Fruit fly (Drosophila melanogaster) whole organism, embryonic: ENCODE results near the gene niki.

Experiments
- Antp ChIP-seq: fragments of 200-800 bp; sonication (Bioruptor generic); optimal IDR thresholded peaks from 3 replicates; lab custom pipeline; 2016; ENCODE audit warnings: missing biosample characterization, missing genetic modification characterization
- Blimp-1 ChIP-seq: fragments of 200-800 bp; sonication (Bioruptor generic); optimal IDR thresholded peaks from 3 replicates; lab custom pipeline; 2018; ENCODE audit warnings: missing biosample characterization, missing genetic modification characterization, mild to moderate bottlenecking, moderate library complexity, missing genetic modification reagents
- CG10462 ChIP-seq: fragments of 200-800 bp; sonication (Bioruptor generic); optimal IDR thresholded peaks from 2 replicates; lab custom pipeline; 2016; ENCODE audit warnings: missing biosample characterization, missing genetic modification characterization
- CG10959 ChIP-seq: fragments of 200-800 bp; sonication (Bioruptor generic); IDR thresholded peaks from 2 replicates; pipeline ENCODE4 v1.3.6; 2022; ENCODE audit warnings: missing biosample characterization, missing genetic modification characterization
- CG15514 ChIP-seq: fragments of 200-800 bp; sonication (Bioruptor generic); optimal IDR thresholded peaks from 3 replicates; lab custom pipeline; 2017; ENCODE audit warnings: missing biosample characterization, missing genetic modification characterization, mild to moderate bottlenecking, moderate library complexity, missing genetic modification reagents
- CG17568 ChIP-seq: fragments of 200-800 bp; sonication (Bioruptor generic); optimal IDR thresholded peaks from 2 replicates; lab custom pipeline; 2018; ENCODE audit warnings: missing biosample characterization, mild to moderate bottlenecking, missing genetic modification characterization, moderate library complexity
- CG32772 ChIP-seq: fragments of 200-800 bp; sonication (Bioruptor generic); IDR thresholded peaks from 2 replicates; pipeline ENCODE4 v1.3.6; 2022; ENCODE audit warnings: missing biosample characterization, missing genetic modification characterization
- CG4617 ChIP-seq: fragments of 200-800 bp; sonication (Bioruptor generic); optimal IDR thresholded peaks from 3 replicates; lab custom pipeline; 2016; ENCODE audit warnings: missing biosample characterization, missing genetic modification characterization, borderline replicate concordance
- CG5245 ChIP-seq: fragments of 200-800 bp; sonication (Bioruptor generic); optimal IDR thresholded peaks from 3 replicates; lab custom pipeline; 2016; ENCODE audit warnings: missing biosample characterization, missing genetic modification characterization
- CG9876 ChIP-seq: fragments of 200-800 bp; sonication (Bioruptor generic); optimal IDR thresholded peaks from 2 replicates; lab custom pipeline; 2016; ENCODE audit warnings: missing biosample characterization, missing genetic modification characterization
- CkIIα-i1 ChIP-seq: fragments of 200-800 bp; sonication (Bioruptor generic); IDR thresholded peaks from 2 replicates; pipeline ENCODE4 v1.3.6; 2022; ENCODE audit warnings: missing biosample characterization, missing genetic modification characterization
- D19A ChIP-seq: fragments of 200-800 bp; optimal IDR thresholded peaks from 3 replicates; lab custom pipeline; 2019; ENCODE audit warnings: missing biosample characterization, mild to moderate bottlenecking, missing genetic modification characterization, moderate library complexity
- D19B ChIP-seq: fragments of 200-800 bp; sonication (Bioruptor generic); optimal IDR thresholded peaks from 2 replicates; lab custom pipeline; 2017; ENCODE audit warnings: missing biosample characterization, mild to moderate bottlenecking, missing genetic modification characterization
- Fer2 ChIP-seq: fragments of 200-800 bp; sonication (Bioruptor generic); optimal IDR thresholded peaks from 2 replicates; lab custom pipeline; 2018; ENCODE audit warnings: missing biosample characterization, mild to moderate bottlenecking, missing genetic modification characterization, moderate library complexity
- Hr78 ChIP-seq, 2 experiments: fragments of 200-800 bp in 1 of 2; fragments of >200 bp in 1 of 2; sonication (Bioruptor generic) in 1 of 2; optimal IDR thresholded peaks; 2 replicates each; lab custom pipeline; 2017 to 2019; ENCODE audit warnings: missing biosample characterization in 2 of 2, missing genetic modification characterization in 2 of 2, mild to moderate bottlenecking in 1 of 2, moderate library complexity in 1 of 2
- MBD-R2 ChIP-seq: fragments of 200-800 bp; sonication (Bioruptor generic); IDR thresholded peaks from 2 replicates; pipeline ENCODE4 v1.3.6; 2022; ENCODE audit warnings: missing biosample characterization, missing genetic modification characterization
- Opbp ChIP-seq: fragments of 200-800 bp; sonication (Bioruptor generic); IDR thresholded peaks from 3 replicates; pipeline ENCODE4 v1.3.6; 2022; ENCODE audit warnings: missing biosample characterization, missing genetic modification characterization; ENCODE audit not compliant: partially characterized antibody
- Poxn ChIP-seq: fragments of 200-800 bp; sonication (Bioruptor generic); IDR thresholded peaks from 2 replicates; pipeline ENCODE4 v1.3.6; 2022; ENCODE audit warnings: missing biosample characterization, missing genetic modification characterization
- YL-1 ChIP-seq: fragments of 200-800 bp; sonication (Bioruptor generic); optimal IDR thresholded peaks from 3 replicates; lab custom pipeline; 2017; ENCODE audit warnings: missing biosample characterization, mild to moderate bottlenecking, missing genetic modification characterization
- ac ChIP-seq: fragments of 200-800 bp; sonication (Bioruptor generic); optimal IDR thresholded peaks from 3 replicates; lab custom pipeline; 2017; ENCODE audit warnings: missing biosample characterization, mild to moderate bottlenecking, missing genetic modification characterization
- crc ChIP-seq: fragments of 200-800 bp; sonication (Bioruptor generic); optimal IDR thresholded peaks from 2 replicates; lab custom pipeline; 2016; ENCODE audit warnings: missing biosample characterization, missing genetic modification characterization
- disco-r ChIP-seq: fragments of 200-800 bp; sonication (Bioruptor generic); optimal IDR thresholded peaks from 2 replicates; lab custom pipeline; 2016; ENCODE audit warnings: missing biosample characterization, missing genetic modification characterization
- dmrt11E ChIP-seq: fragments of 200-800 bp; sonication (Bioruptor generic); optimal IDR thresholded peaks from 3 replicates; lab custom pipeline; 2018; ENCODE audit warnings: missing biosample characterization, mild to moderate bottlenecking, missing genetic modification characterization, moderate library complexity
- exex ChIP-seq: fragments of 200-800 bp; sonication (Bioruptor generic); optimal IDR thresholded peaks from 4 replicates; lab custom pipeline; 2018; ENCODE audit warnings: missing biosample characterization, mild to moderate bottlenecking, missing genetic modification characterization, moderate library complexity
- gcm ChIP-seq: fragments of 200-800 bp; sonication (Bioruptor generic); optimal IDR thresholded peaks from 2 replicates; lab custom pipeline; 2019; ENCODE audit warnings: missing biosample characterization, mild to moderate bottlenecking, missing genetic modification characterization, moderate library complexity
- gem ChIP-seq: fragments of 200-800 bp; sonication (Bioruptor generic); optimal IDR thresholded peaks from 2 replicates; lab custom pipeline; 2019; ENCODE audit warnings: missing biosample characterization, mild to moderate bottlenecking, missing genetic modification characterization, moderate library complexity
- gt ChIP-seq: fragments of 200-800 bp; sonication (Bioruptor generic); IDR thresholded peaks from 2 replicates; pipeline ENCODE4 v1.3.6; 2022; ENCODE audit warnings: missing biosample characterization, missing genetic modification characterization
- hbn ChIP-seq: fragments of 200-800 bp; sonication (Bioruptor generic); IDR thresholded peaks from 2 replicates; pipeline ENCODE4 v1.3.6; 2022; ENCODE audit warnings: missing biosample characterization, missing genetic modification characterization; ENCODE audit not compliant: partially characterized antibody
- sens ChIP-seq: fragments of 200-800 bp; sonication (Bioruptor generic); peaks from one replicate; lab custom pipeline; 2016; ENCODE audit warnings: missing biosample characterization, missing genetic modification characterization
- slou ChIP-seq: fragments of 200-800 bp; sonication (Bioruptor generic); optimal IDR thresholded peaks from 3 replicates; lab custom pipeline; 2016; ENCODE audit warnings: missing biosample characterization, missing genetic modification characterization
- so ChIP-seq: fragments of 200-800 bp; sonication (Bioruptor generic); IDR thresholded peaks from 3 replicates; pipeline ENCODE4 v1.3.6; 2022; ENCODE audit warnings: missing biosample characterization, missing genetic modification characterization
- sqz ChIP-seq: fragments of 200-800 bp; sonication (Bioruptor generic); optimal IDR thresholded peaks from 3 replicates; lab custom pipeline; 2018; ENCODE audit warnings: missing biosample characterization, mild to moderate bottlenecking, missing genetic modification characterization
- tap ChIP-seq: fragments of 200-800 bp; optimal IDR thresholded peaks from 3 replicates; lab custom pipeline; 2019; ENCODE audit warnings: missing biosample characterization, mild to moderate bottlenecking, missing genetic modification characterization, moderate library complexity
- tio ChIP-seq: fragments of 200-800 bp; sonication (Bioruptor generic); optimal IDR thresholded peaks from 2 replicates; lab custom pipeline; 2017; ENCODE audit warnings: missing biosample characterization, missing genetic modification characterization, inconsistent platforms
- tup ChIP-seq: fragments of 200-800 bp; sonication (Bioruptor generic); optimal IDR thresholded peaks from 2 replicates; lab custom pipeline; 2016; ENCODE audit warnings: missing biosample characterization, mild to moderate bottlenecking, missing genetic modification characterization, moderate library complexity
- vvl ChIP-seq: fragments of 200-800 bp; sonication (Bioruptor generic); IDR thresholded peaks from 2 replicates; pipeline ENCODE4 v1.3.6; 2022; ENCODE audit warnings: missing biosample characterization, missing genetic modification characterization
- zen ChIP-seq: fragments of 200-800 bp; sonication (Bioruptor generic); optimal IDR thresholded peaks from 3 replicates; lab custom pipeline; 2018; ENCODE audit warnings: missing biosample characterization, mild to moderate bottlenecking, missing genetic modification characterization, moderate library complexity

niki gene

dm6 chr3R:24845952-24846848 lies 20.8 kb upstream of the niki start (continued):
- TF ChIP-seq zen (tag; lab: Kevin White, UChicago) (peak; percentile 84), Hr78 (GFP tag; optimal IDR thresholded peaks at IDR 0.05; lab: Kevin White, UChicago) (no peak), YL-1 (GFP tag; lab: Kevin White, UChicago) (no peak), Fer2 (no peak), disco-r (no peak), exex (tag; lab: Kevin White, UChicago) (no peak), CG32772 (GFP tag; lab: Robert Waterston, UW) (0 out of 2 replicates have a peak, but pooled peaks have one; percentile 30), Opbp (GFP tag; lab: Robert Waterston, UW) (no peak), slou (GFP tag; lab: Kevin White, UChicago) (no peak), CkIIα-i1 (no peak), tio (no peak), crc (GFP tag; lab: Kevin White, UChicago) (no peak), tup (no peak), Blimp-1 (GFP tag; lab: Kevin White, UChicago) (no peak), ac (GFP tag; lab: Kevin White, UChicago) (no peak), hbn (GFP tag; lab: Robert Waterston, UW) (no peak), so (GFP tag; lab: Robert Waterston, UW) (no peak), MBD-R2 (GFP tag; lab: Robert Waterston, UW) (no peak), CG15514 (GFP tag; lab: Kevin White, UChicago) (no peak), sqz (GFP tag; lab: Kevin White, UChicago) (peak; percentile 80), Antp (GFP tag; lab: Kevin White, UChicago) (no peak), CG10462 (GFP tag; lab: Kevin White, UChicago) (no peak), Poxn (GFP tag; lab: Robert Waterston, UW) (no peak), gt (GFP tag; lab: Robert Waterston, UW) (no peak), CG17568 (GFP tag; lab: Kevin White, UChicago) (no peak), vvl (0 out of 2 replicates have a peak, but pooled peaks have one; percentile 19), CG9876 (no peak), gcm (peak; percentile 76), CG10959 (GFP tag; lab: Robert Waterston, UW) (no peak), CG4617 (GFP tag; lab: Kevin White, UChicago) (no peak), CG5245 (GFP tag; lab: Kevin White, UChicago) (no peak)

DNA sequence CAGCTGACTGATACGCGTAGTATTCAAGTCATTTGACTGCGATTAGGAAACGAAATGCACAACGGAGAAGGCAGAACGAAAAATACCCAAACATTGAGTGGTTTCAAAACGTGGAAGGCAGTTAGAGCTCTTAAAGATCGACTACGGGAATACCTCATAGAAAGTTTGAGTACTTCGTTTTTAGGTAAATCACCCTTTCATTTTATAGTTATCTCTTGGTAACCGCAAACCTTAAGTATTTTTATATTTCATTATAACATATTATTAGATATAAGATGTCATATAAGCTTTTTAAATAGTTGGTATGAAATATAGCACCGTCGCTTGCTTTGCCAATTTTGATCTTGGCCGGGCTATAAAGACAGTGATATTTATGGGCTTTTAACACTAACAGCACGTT lies 19.7 kb upstream of the niki start:
- TF ChIP-seq tap (tag; lab: Kevin White, UChicago) (no peak), dmrt11E (tag; lab: Kevin White, UChicago) (peak; percentile 2), gem (tag; lab: Kevin White, UChicago) (peak; percentile 30), sens (GFP tag; lab: Kevin White, UChicago) (peak; percentile 52), D19B (GFP tag; lab: Kevin White, UChicago) (peak; percentile 37), D19A (tag; lab: Kevin White, UChicago) (peak; percentile 4)
